Fruit fly (Drosophila melanogaster) whole organism, pupa: ENCODE measurements around the gene CG18130.

Experiments used
- CG10348 ChIP-seq: fragments of 200-800 bp; sonication (Bioruptor generic); IDR thresholded peaks from 2 replicates; pipeline ENCODE4 v1.3.6; 2022; ENCODE audit warnings: missing biosample characterization, missing genetic modification characterization
- CG12605 ChIP-seq: fragments of 200-800 bp; sonication (Bioruptor generic); IDR thresholded peaks from 2 replicates; pipeline ENCODE4 v1.3.6; 2022; ENCODE audit warnings: missing biosample characterization, missing genetic modification characterization
- CG13204 ChIP-seq: fragments of 200-800 bp; sonication (Bioruptor generic); optimal IDR thresholded peaks from 2 replicates; lab custom pipeline; 2018; ENCODE audit warnings: missing biosample characterization, mild to moderate bottlenecking, missing genetic modification characterization, moderate library complexity
- CG14655 ChIP-seq: fragments of 200-800 bp; sonication (Bioruptor generic); optimal IDR thresholded peaks from 3 replicates; lab custom pipeline; 2017; ENCODE audit warnings: mild to moderate bottlenecking, missing biosample characterization, missing genetic modification reagents, missing genetic modification characterization
- CG15710 ChIP-seq: fragments of 200-800 bp; sonication (Bioruptor generic); optimal IDR thresholded peaks from 2 replicates; lab custom pipeline; 2018; ENCODE audit warnings: missing biosample characterization, mild to moderate bottlenecking, missing genetic modification characterization, moderate library complexity
- CG17806 ChIP-seq: fragments of 200-800 bp; sonication (Bioruptor generic); optimal IDR thresholded peaks from 2 replicates; lab custom pipeline; 2018; ENCODE audit warnings: missing biosample characterization, mild to moderate bottlenecking, missing genetic modification characterization, moderate library complexity
- CG32121 ChIP-seq: fragments of 200-800 bp; sonication (Bioruptor generic); IDR thresholded peaks from 2 replicates; pipeline ENCODE4 v1.3.6; 2022; ENCODE audit warnings: missing biosample characterization, missing genetic modification characterization
- CG34367 ChIP-seq: fragments of 200-800 bp; sonication (Bioruptor generic); optimal IDR thresholded peaks from 2 replicates; lab custom pipeline; 2018; ENCODE audit warnings: missing biosample characterization, mild to moderate bottlenecking, missing genetic modification characterization
- CG4496 ChIP-seq: fragments of 200-800 bp; sonication (Bioruptor generic); IDR thresholded peaks from 3 replicates; pipeline ENCODE4 v1.3.6; 2022; ENCODE audit warnings: missing biosample characterization, missing genetic modification characterization
- CG8159 ChIP-seq: fragments of 200-800 bp; sonication (Bioruptor generic); optimal IDR thresholded peaks from 3 replicates; lab custom pipeline; 2018; ENCODE audit warnings: missing biosample characterization, mild to moderate bottlenecking, missing genetic modification characterization, moderate library complexity
- CG8301 ChIP-seq: fragments of 200-800 bp; sonication (Bioruptor generic); optimal IDR thresholded peaks from 2 replicates; lab custom pipeline; 2018; ENCODE audit warnings: missing biosample characterization, mild to moderate bottlenecking, missing genetic modification characterization
- CG9948 ChIP-seq: fragments of 200-800 bp; sonication (Bioruptor generic); optimal IDR thresholded peaks from 2 replicates; lab custom pipeline; 2018; ENCODE audit warnings: missing biosample characterization, mild to moderate bottlenecking, missing genetic modification characterization, moderate library complexity
- D1 ChIP-seq: fragments of 200-800 bp; sonication (Bioruptor generic); optimal IDR thresholded peaks from 2 replicates; lab custom pipeline; 2018; ENCODE audit warnings: missing biosample characterization, mild to moderate bottlenecking, missing genetic modification characterization, moderate library complexity
- EcR ChIP-seq: fragments of 200-800 bp; sonication (Bioruptor generic); optimal IDR thresholded peaks from 3 replicates; lab custom pipeline; 2019; ENCODE audit warnings: missing biosample characterization, missing genetic modification characterization, mild to moderate bottlenecking, moderate library complexity, missing genetic modification reagents
- Ets98B ChIP-seq: fragments of 200-800 bp; sonication (Bioruptor generic); IDR thresholded peaks from 2 replicates; pipeline ENCODE4 v1.3.6; 2022; ENCODE audit warnings: missing biosample characterization, missing genetic modification characterization
- Pif1A ChIP-seq: fragments of 200-800 bp; sonication (Bioruptor generic); optimal IDR thresholded peaks from 3 replicates; lab custom pipeline; 2016; ENCODE audit warnings: missing biosample characterization, missing genetic modification characterization
- Pif1B ChIP-seq: fragments of 200-800 bp; sonication (Bioruptor generic); optimal IDR thresholded peaks from 3 replicates; lab custom pipeline; 2016; ENCODE audit warnings: missing biosample characterization, missing genetic modification characterization
- Snoo ChIP-seq: fragments of 200-800 bp; sonication (Bioruptor generic); optimal IDR thresholded peaks from 3 replicates; lab custom pipeline; 2017; ENCODE audit warnings: missing biosample characterization, mild to moderate bottlenecking, missing genetic modification characterization, inconsistent platforms
- fd96Ca ChIP-seq: fragments of 200-800 bp; sonication (Bioruptor generic); IDR thresholded peaks from 3 replicates; pipeline ENCODE4 v1.3.6; 2022; ENCODE audit warnings: missing biosample characterization, missing genetic modification characterization
- gl ChIP-seq: fragments of 200-800 bp; sonication (Bioruptor generic); optimal IDR thresholded peaks from 2 replicates; lab custom pipeline; 2018; ENCODE audit warnings: missing biosample characterization, mild to moderate bottlenecking, missing genetic modification characterization
- rn ChIP-seq: fragments of 200-800 bp; sonication (Bioruptor generic); IDR thresholded peaks from 2 replicates; pipeline ENCODE4 v1.3.6; 2022; ENCODE audit warnings: missing biosample characterization, missing genetic modification characterization

Gene CG18130

dm6 chrX:12003437-12004394 is 11.1 kb upstream of the CG18130 start, which contains the start of gene fw:
TSS of gene fw (minus strand) at chrX:12003914.
- peak; percentile 82 for TF ChIP-seq CG8301
- peak; percentile 64 for TF ChIP-seq CG15710 (tag; lab: Kevin White, UChicago)
- TF ChIP-seq rn (GFP tag; lab: Robert Waterston, UW), result peak; percentile 61
- peak; percentile 80 for TF ChIP-seq CG32121 (GFP tag; lab: Robert Waterston, UW)
- TF ChIP-seq CG17806 (tag; lab: Kevin White, UChicago), result peak; percentile 68
- peak; percentile 70 for TF ChIP-seq CG12605 (GFP tag; lab: Robert Waterston, UW)
- no peak for TF ChIP-seq CG10348 (GFP tag; lab: Robert Waterston, UW)
- TF ChIP-seq CG9948 (tag; lab: Kevin White, UChicago), result peak; percentile 55
- peak; percentile 66 for TF ChIP-seq Pif1B (GFP tag; lab: Kevin White, UChicago)
- TF ChIP-seq gl, result peak; percentile 34
- TF ChIP-seq CG8159 (tag; lab: Kevin White, UChicago), result no peak
- TF ChIP-seq CG34367 (tag; lab: Kevin White, UChicago), result peak; percentile 65
- no peak for TF ChIP-seq Snoo (tag; lab: Kevin White, UChicago)
- TF ChIP-seq Ets98B (GFP tag; lab: Robert Waterston, UW), result peak; percentile 81
- peak; percentile 90 for TF ChIP-seq CG4496 (GFP tag; lab: Robert Waterston, UW)
- peak; percentile 39 for TF ChIP-seq EcR (GFP tag; lab: Kevin White, UChicago)
- TF ChIP-seq D1 (tag; lab: Kevin White, UChicago), result no peak
- TF ChIP-seq CG13204, result no peak
- TF ChIP-seq Pif1A (GFP tag; lab: Kevin White, UChicago), result peak; percentile 88
- TF ChIP-seq fd96Ca (GFP tag; lab: Robert Waterston, UW), result peak; percentile 89
- TF ChIP-seq CG14655 (GFP tag; lab: Kevin White, UChicago), result no peak
- TF ChIP-seq, all 21 proteins: peak for 15

DNA sequence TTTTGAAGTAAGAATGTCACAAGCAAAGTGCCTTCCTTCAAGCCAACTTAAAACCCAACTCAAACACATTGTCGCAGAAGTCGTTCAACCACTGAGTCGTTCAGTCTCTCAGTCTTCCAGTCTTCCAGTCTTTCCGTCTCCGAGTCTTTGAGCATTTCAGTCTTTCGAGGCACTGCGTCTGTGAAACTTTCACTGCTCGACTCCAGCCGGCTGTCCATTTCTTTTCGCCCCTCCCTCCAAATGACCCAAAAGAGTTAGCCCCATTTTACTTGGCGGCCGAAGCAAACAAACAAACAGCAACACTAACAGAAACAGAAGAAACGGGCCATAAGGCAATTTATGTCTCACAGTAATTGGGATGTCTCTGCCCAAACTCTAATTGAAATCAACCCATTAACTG is 8.4 kb upstream of the CG18130 start:
- TF ChIP-seq CG12605 (GFP tag; lab: Robert Waterston, UW) (no peak), gl (no peak), CG8159 (tag; lab: Kevin White, UChicago) (no peak), Snoo (tag; lab: Kevin White, UChicago) (no peak), Pif1B (GFP tag; lab: Kevin White, UChicago) (no peak), CG17806 (tag; lab: Kevin White, UChicago) (no peak), CG15710 (tag; lab: Kevin White, UChicago) (no peak), CG34367 (tag; lab: Kevin White, UChicago) (no peak), CG4496 (GFP tag; lab: Robert Waterston, UW) (no peak), CG14655 (GFP tag; lab: Kevin White, UChicago) (no peak), CG8301 (no peak)

DNA sequence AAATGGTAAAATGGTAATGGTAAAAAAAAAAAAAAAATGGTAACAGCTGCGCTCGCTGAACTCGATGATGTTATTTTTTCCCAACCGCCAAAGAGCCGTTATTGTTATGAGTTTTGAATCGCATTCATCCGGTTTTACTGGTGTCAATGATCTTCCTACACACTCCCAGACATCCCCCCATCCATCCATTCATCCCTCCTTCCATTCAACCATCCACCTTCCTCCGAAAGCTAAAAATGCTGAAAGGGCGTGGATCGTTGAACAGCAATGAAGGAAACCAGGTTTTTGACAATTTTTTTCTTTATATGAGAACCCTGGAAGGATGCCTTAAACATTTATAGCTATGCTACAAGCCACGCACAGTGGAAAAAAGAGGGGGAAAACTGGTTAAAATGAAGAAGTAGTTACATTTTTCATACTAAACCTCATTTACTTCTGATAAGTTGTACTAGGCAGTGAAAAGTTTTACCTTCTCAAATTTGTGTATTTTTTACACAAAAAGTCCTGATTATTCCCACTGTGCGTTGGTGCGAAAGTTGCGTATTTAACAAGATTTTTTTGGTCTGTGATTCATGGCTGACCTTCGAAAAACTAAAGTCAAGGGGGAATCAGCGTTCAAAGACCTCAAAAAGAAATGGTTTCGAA is 7.5 kb upstream of the CG18130 start:
- TF ChIP-seq Pif1B (GFP tag; lab: Kevin White, UChicago), result peak; percentile 57
- TF ChIP-seq Ets98B (GFP tag; lab: Robert Waterston, UW), result peak; percentile 43
- TF ChIP-seq CG4496 (GFP tag; lab: Robert Waterston, UW), result 0 out of 3 replicates have a peak, but pooled peaks have one; percentile 35
- peak; percentile 62 for TF ChIP-seq Pif1A (GFP tag; lab: Kevin White, UChicago)
- peak; percentile 36 for TF ChIP-seq CG14655 (GFP tag; lab: Kevin White, UChicago)
- TF ChIP-seq Snoo (tag; lab: Kevin White, UChicago), result peak; percentile 47
- peak; percentile 46 for TF ChIP-seq CG9948 (tag; lab: Kevin White, UChicago)
- peak; percentile 91 for TF ChIP-seq EcR (GFP tag; lab: Kevin White, UChicago)
- TF ChIP-seq CG17806 (tag; lab: Kevin White, UChicago), result peak; percentile 52
- peak; percentile 43 for TF ChIP-seq CG32121 (GFP tag; lab: Robert Waterston, UW)
- peak; percentile 39 for TF ChIP-seq CG8301
- TF ChIP-seq CG10348 (GFP tag; lab: Robert Waterston, UW), result no peak
- TF ChIP-seq CG13204, result no peak
- 0 out of 3 replicates have a peak, but pooled peaks have one; percentile 12 for TF ChIP-seq fd96Ca (GFP tag; lab: Robert Waterston, UW)
- peak; percentile 63 for TF ChIP-seq CG8159 (tag; lab: Kevin White, UChicago)
- TF ChIP-seq D1 (tag; lab: Kevin White, UChicago), result no peak
- peak; percentile 59 for TF ChIP-seq CG15710 (tag; lab: Kevin White, UChicago)
- peak; percentile 51 for TF ChIP-seq CG34367 (tag; lab: Kevin White, UChicago)
- TF ChIP-seq CG12605 (GFP tag; lab: Robert Waterston, UW), result no peak
- TF ChIP-seq gl, result peak; percentile 8
- no peak for TF ChIP-seq rn (GFP tag; lab: Robert Waterston, UW)

- TF ChIP-seq CG14655 (GFP tag; lab: Kevin White, UChicago) (no peak), CG10348 (GFP tag; lab: Robert Waterston, UW) (no peak)
These were observed 711 bp upstream of the CG18130 start for dm6 chrX:11993279-11993678.

DNA sequence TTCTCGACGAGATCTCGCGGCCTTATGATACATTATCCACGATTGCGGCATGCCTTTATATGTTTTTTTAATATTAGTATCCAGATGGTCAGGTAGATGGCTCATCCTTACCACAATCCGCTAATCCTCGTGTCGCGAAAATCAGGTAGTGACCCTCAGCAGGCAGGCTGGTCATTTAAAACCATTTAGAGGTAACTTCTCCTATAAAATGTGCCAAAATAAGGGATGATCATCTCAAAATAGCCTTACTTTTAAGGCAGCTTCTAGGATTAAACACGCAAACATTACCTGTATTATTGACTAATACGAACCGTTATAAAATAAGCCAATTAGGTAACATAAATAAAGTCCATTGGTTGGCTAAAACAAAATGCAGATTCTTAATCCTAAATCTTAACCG is 3.7 kb downstream of the CG18130 start, which contains the start of gene tsg:
TSS of gene tsg (minus strand) at position 37 of the 400 bp plus-strand sequence.
- TF ChIP-seq D1 (tag; lab: Kevin White, UChicago) (no peak), rn (GFP tag; lab: Robert Waterston, UW) (no peak)
- TF ChIP-seq, all 21 proteins: peak for 0
